Fruit fly (Drosophila melanogaster) whole organism, wandering third instar larva: ENCODE data around the gene HDAC3.

Experiments
- Abd-B ChIP-seq: fragments of >200 bp; optimal IDR thresholded peaks from 2 replicates; lab custom pipeline; 2017; ENCODE audit warnings: missing biosample characterization, missing genetic modification characterization
- CG32264 ChIP-seq: fragments of 200-800 bp; sonication (Bioruptor generic); optimal IDR thresholded peaks from 2 replicates; lab custom pipeline; 2016; ENCODE audit warnings: missing biosample characterization, missing genetic modification characterization
- CG9705 ChIP-seq: fragments of 200-800 bp; sonication (Bioruptor generic); optimal IDR thresholded peaks from 2 replicates; lab custom pipeline; 2018; ENCODE audit warnings: missing biosample characterization, mild to moderate bottlenecking, missing genetic modification characterization
- Dif ChIP-seq: fragments of 200-275, 200-300 bp; sonication (Bioruptor generic); optimal IDR thresholded peaks from 2 replicates; lab custom pipeline; 2018; ENCODE audit warnings: missing biosample characterization, missing genetic modification characterization; ENCODE audit not compliant: partially characterized antibody
- HLH106 ChIP-seq: fragments of 200-800 bp; optimal IDR thresholded peaks from 3 replicates; lab custom pipeline; 2019; ENCODE audit warnings: missing biosample characterization, mild to moderate bottlenecking, missing genetic modification characterization, moderate library complexity
- Hnf4 ChIP-seq: fragments of 200-800 bp; sonication (Bioruptor generic); optimal IDR thresholded peaks from 2 replicates; lab custom pipeline; 2016; ENCODE audit warnings: missing biosample characterization, mild to moderate bottlenecking, missing genetic modification characterization
- Hr83 ChIP-seq: fragments of 200-300 bp; sonication (Bioruptor generic); optimal IDR thresholded peaks from 2 replicates; lab custom pipeline; 2016; ENCODE audit warnings: missing biosample characterization, mild to moderate bottlenecking, missing genetic modification characterization, moderate library complexity; ENCODE audit not compliant: poor library complexity, severe bottlenecking
- Jra ChIP-seq: sonication (Bioruptor generic); optimal IDR thresholded peaks from 2 replicates; lab custom pipeline; 2016; ENCODE audit warnings: missing biosample characterization, missing genetic modification characterization
- Mio ChIP-seq: sonication (Bioruptor generic); optimal IDR thresholded peaks from 2 replicates; lab custom pipeline; 2016; ENCODE audit warnings: missing biosample characterization, missing genetic modification characterization
- Myc ChIP-seq: fragments of >200 bp; optimal IDR thresholded peaks from 2 replicates; lab custom pipeline; 2017
- N ChIP-seq: fragments of >200 bp; optimal IDR thresholded peaks from 2 replicates; lab custom pipeline; 2018; ENCODE audit warnings: missing biosample characterization, missing external identifiers, missing genetic modification characterization
- OdsH ChIP-seq: fragments of 200-800 bp; sonication (Bioruptor generic); optimal IDR thresholded peaks from 2 replicates; lab custom pipeline; 2016; ENCODE audit warnings: missing biosample characterization, mild to moderate bottlenecking, missing genetic modification characterization
- Rel ChIP-seq, 2 experiments: fragments of 200-800 bp; sonication (Bioruptor generic) in 1 of 2; optimal IDR thresholded peaks; 2 replicates in 1 of 2; 3 replicates in 1 of 2; lab custom pipeline; 2016 to 2019; ENCODE audit warnings: mild to moderate bottlenecking in 2 of 2, missing biosample characterization in 2 of 2, missing genetic modification characterization in 2 of 2, moderate library complexity in 1 of 2
- Sp1 ChIP-seq: fragments of 200-800 bp; sonication (Bioruptor generic); optimal IDR thresholded peaks from 3 replicates; lab custom pipeline; 2019; ENCODE audit warnings: missing biosample characterization, mild to moderate bottlenecking, missing genetic modification characterization, moderate library complexity
- Vsx2 ChIP-seq: fragments of 200-300, 225-300 bp; sonication (Bioruptor generic); optimal IDR thresholded peaks from 2 replicates; lab custom pipeline; 2018; ENCODE audit warnings: missing biosample characterization, missing genetic modification characterization; ENCODE audit not compliant: partially characterized antibody
- br ChIP-seq: fragments of 200-800 bp; sonication (Bioruptor generic); optimal IDR thresholded peaks from 2 replicates; lab custom pipeline; 2016; ENCODE audit warnings: missing biosample characterization, missing genetic modification characterization
- brk ChIP-seq: fragments of 200-800 bp; sonication (Bioruptor generic); optimal IDR thresholded peaks from 2 replicates; lab custom pipeline; 2016; ENCODE audit warnings: missing biosample characterization, mild to moderate bottlenecking, missing genetic modification characterization
- dmrt93B ChIP-seq: fragments of 200-800 bp; sonication (Bioruptor generic); optimal IDR thresholded peaks from 2 replicates; lab custom pipeline; 2018; ENCODE audit warnings: missing biosample characterization, mild to moderate bottlenecking, missing genetic modification characterization
- dsf ChIP-seq: sonication (Bioruptor generic); optimal IDR thresholded peaks from 2 replicates; lab custom pipeline; 2016; ENCODE audit warnings: missing biosample characterization, missing genetic modification characterization, borderline replicate concordance
- ey ChIP-seq: fragments of 200-800 bp; sonication (Bioruptor generic); optimal IDR thresholded peaks from 2 replicates; lab custom pipeline; 2016; ENCODE audit warnings: missing biosample characterization, missing genetic modification characterization
- foxo ChIP-seq, 2 experiments: fragments of 200-800 bp; sonication (Bioruptor generic); optimal IDR thresholded peaks; 2 replicates in 1 of 2; 3 replicates in 1 of 2; lab custom pipeline; 2016 to 2017; ENCODE audit warnings: missing biosample characterization in 2 of 2, missing genetic modification characterization in 2 of 2
- fru ChIP-seq: fragments of 200-800 bp; sonication (Bioruptor generic); optimal IDR thresholded peaks from 3 replicates; lab custom pipeline; 2016; ENCODE audit warnings: missing biosample characterization, mild to moderate bottlenecking, missing genetic modification characterization
- h ChIP-seq: fragments of 200-800 bp; sonication (Bioruptor generic); optimal IDR thresholded peaks from 3 replicates; lab custom pipeline; 2016; ENCODE audit warnings: missing biosample characterization, mild to moderate bottlenecking, missing genetic modification characterization
- lola ChIP-seq: fragments of >200 bp; optimal IDR thresholded peaks from 2 replicates; lab custom pipeline; 2017; ENCODE audit warnings: missing biosample characterization, missing genetic modification characterization
- psq ChIP-seq: fragments of 200-800 bp; sonication (Bioruptor generic); optimal IDR thresholded peaks from 3 replicates; lab custom pipeline; 2017; ENCODE audit warnings: missing biosample characterization, mild to moderate bottlenecking, missing genetic modification characterization, moderate library complexity
- rgr ChIP-seq: fragments of 200-800 bp; sonication (Bioruptor generic); optimal IDR thresholded peaks from 3 replicates; lab custom pipeline; 2016; ENCODE audit warnings: missing biosample characterization, mild to moderate bottlenecking, missing genetic modification characterization
- tai ChIP-seq: sonication (Bioruptor generic); optimal IDR thresholded peaks from 2 replicates; lab custom pipeline; 2016; ENCODE audit warnings: missing biosample characterization, missing genetic modification characterization
- usp ChIP-seq: fragments of >200 bp; optimal IDR thresholded peaks from 2 replicates; lab custom pipeline; 2017; ENCODE audit warnings: missing biosample characterization, missing genetic modification characterization
- woc ChIP-seq: sonication (Bioruptor generic); optimal IDR thresholded peaks from 2 replicates; lab custom pipeline; 2016; ENCODE audit warnings: missing biosample characterization, mild to moderate bottlenecking, missing genetic modification characterization

The HDAC3 gene

DNA sequence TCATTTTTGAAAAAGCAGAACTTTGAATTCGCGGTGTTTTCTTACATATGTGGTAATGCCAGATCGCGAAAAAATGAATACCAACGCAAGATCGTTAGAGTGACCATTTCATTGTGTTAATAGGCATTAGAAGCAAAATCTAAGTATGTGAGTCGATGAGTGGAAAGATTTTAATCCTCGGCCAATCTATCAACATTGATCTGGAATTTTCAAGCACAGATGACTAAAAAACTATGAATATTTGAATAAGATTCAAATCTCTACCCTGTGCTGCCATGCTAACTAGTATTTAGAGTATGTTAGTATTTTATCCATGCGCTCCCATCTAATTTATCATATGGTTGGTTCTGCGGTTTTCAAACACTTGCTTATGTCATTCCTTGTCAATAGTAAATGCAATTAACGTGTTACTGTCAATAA is 42.2 kb upstream of the HDAC3 start:
- TF ChIP-seq Hnf4 (GFP tag; lab: Kevin White, UChicago), result peak; percentile 7
- no peak for TF ChIP-seq h (GFP tag; lab: Kevin White, UChicago)
- TF ChIP-seq tai, result peak; percentile 10
- TF ChIP-seq Myc (lab: Kevin White, UChicago), result peak; percentile 56
- no peak for TF ChIP-seq Sp1
- TF ChIP-seq, all 38 proteins: peak for 3

DNA sequence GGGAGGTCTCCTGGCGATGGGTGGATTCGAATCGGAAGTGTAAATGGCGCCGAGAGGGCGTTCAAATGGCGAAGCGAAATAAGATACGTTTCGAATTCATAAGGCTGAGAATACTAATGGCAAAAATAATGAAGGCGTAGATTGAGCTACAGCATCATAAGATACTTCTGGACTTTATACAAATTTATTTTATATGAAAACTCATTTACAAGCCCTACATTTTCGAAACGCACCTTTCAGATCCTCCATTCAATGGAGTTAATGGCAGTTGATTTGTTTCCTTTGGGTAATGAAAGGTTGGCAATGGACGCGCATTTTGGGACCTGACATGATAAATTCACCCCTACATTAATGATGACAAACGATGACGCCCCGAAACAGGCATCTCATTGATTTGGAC is 40.4 kb upstream of the HDAC3 start:
- TF ChIP-seq Vsx2 (GFP tag; lab: Kevin White, UChicago) (no peak), h (GFP tag; lab: Kevin White, UChicago) (peak; percentile 10), Abd-B (no peak)
- TF ChIP-seq, all 38 proteins: peak for 1

DNA sequence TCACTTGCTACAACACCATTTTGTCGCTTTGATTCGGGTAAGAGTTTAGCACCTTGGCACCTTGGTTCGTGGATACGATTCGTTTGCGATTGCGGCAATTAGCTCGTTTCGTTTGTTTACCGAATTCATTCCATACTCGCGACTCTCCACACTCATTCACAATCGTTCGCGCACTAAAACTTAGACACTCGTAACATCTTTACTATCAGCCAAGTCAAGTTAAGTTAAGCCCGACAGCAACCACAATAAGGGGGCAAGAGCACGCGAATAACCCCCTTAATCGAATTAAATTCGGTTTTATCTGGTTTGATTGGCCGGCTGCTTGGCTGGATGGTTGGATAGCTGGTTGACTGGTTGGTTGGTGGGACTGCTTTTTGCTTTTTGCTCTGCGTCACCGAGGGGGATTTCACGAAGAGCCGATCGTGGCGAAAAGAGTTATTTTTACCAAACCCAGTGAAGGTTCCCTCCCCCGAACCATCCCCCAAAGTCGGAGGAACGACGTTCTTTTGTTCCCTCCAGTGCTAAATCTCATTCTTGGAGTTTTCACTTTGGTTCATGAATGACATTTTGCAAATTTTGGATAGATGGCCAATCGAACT is 29.5 kb upstream of the HDAC3 start:
- TF ChIP-seq CG32264 (GFP tag; lab: Kevin White, UChicago), result no peak
- TF ChIP-seq fru (GFP tag; lab: Kevin White, UChicago), result peak; percentile 0
- TF ChIP-seq rgr, result no peak
- TF ChIP-seq Rel (GFP tag; optimal IDR thresholded peaks at IDR 0.05; lab: Kevin White, UChicago), result no peak
- peak; percentile 93 for TF ChIP-seq Rel (tag; optimal IDR thresholded peaks at IDR 0.05; lab: Kevin White, UChicago)
- no peak for TF ChIP-seq Mio (GFP tag; lab: Kevin White, UChicago)
- peak; percentile 40 for TF ChIP-seq HLH106 (tag; lab: Kevin White, UChicago)
- TF ChIP-seq Jra (GFP tag; lab: Kevin White, UChicago), result peak; percentile 39
- peak; percentile 12 for TF ChIP-seq h (GFP tag; lab: Kevin White, UChicago)
- TF ChIP-seq foxo (GFP tag; optimal IDR thresholded peaks at IDR 0.05; lab: Kevin White, UChicago), result no peak
- TF ChIP-seq Vsx2 (GFP tag; lab: Kevin White, UChicago), result peak; percentile 34
- no peak for TF ChIP-seq br

DNA sequence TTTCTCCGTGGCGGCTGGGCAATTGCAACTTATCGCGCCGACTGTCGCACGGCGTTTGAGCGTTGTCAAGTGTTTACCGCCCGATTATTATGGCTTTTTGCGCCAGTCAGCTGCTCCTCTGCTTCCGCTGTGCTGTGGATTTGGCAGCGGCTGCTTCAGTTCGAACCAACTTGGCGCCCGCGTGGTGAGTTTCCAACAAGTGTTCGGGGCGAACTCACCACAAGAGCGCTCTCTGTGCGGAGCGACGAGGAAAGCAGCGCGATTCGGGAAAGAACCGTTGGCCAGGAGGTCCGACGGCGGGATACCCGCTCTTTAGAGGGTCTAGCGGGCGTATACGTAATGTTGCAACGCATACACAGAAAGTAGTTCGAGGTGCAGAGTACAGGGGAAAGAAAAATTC is 28.2 kb upstream of the HDAC3 start, which contains the start of gene NKCC:
NKCC (minus strand) TSS at position 57 of the 400 bp plus-strand sequence.
- no peak for TF ChIP-seq usp (GFP tag; lab: Kevin White, UChicago)
- TF ChIP-seq brk (GFP tag; lab: Kevin White, UChicago), result no peak
- no peak for TF ChIP-seq foxo (GFP tag; optimal IDR thresholded peaks at IDR 0.05; lab: Kevin White, UChicago)
- no peak for TF ChIP-seq Rel (GFP tag; optimal IDR thresholded peaks at IDR 0.05; lab: Kevin White, UChicago)
- TF ChIP-seq Rel (tag; optimal IDR thresholded peaks at IDR 0.05; lab: Kevin White, UChicago), result peak; percentile 90

dm6 chr3R:5497600-5497999 is 23.2 kb upstream of the HDAC3 start:
- TF ChIP-seq HLH106 (tag; lab: Kevin White, UChicago) (no peak), Vsx2 (GFP tag; lab: Kevin White, UChicago) (no peak), usp (GFP tag; lab: Kevin White, UChicago) (no peak), Dif (GFP tag; lab: Kevin White, UChicago) (no peak), Sp1 (no peak), h (GFP tag; lab: Kevin White, UChicago) (peak; percentile 35), Rel (GFP tag; optimal IDR thresholded peaks at IDR 0.05; lab: Kevin White, UChicago) (no peak), Rel (tag; optimal IDR thresholded peaks at IDR 0.05; lab: Kevin White, UChicago) (peak; percentile 30)

DNA sequence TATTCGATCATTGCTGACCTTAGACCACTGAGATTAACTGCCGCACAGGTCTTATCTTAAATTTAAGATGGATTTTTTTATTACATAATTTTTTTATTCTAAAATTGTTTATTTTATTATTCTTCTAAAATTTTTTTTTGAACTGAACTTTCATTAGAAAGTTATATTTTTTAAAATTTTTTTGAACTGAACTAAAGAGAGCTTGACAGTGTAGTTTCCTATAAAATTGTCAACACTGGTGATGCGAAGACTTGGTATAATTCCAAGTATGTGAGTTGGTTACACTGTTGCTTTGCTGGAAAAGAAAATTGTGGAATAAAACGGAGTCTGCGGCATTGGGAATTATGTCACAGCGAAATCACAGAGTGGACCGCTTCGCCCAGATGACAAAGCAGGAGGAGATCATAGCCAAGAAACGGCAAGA is 10.9 kb upstream of the HDAC3 start, which contains the start of gene CG31550:
CG31550 (plus strand) TSS at position 249 of the 424 bp plus-strand sequence.
- TF ChIP-seq dmrt93B (no peak), Vsx2 (GFP tag; lab: Kevin White, UChicago) (peak; percentile 59), Rel (GFP tag; optimal IDR thresholded peaks at IDR 0.05; lab: Kevin White, UChicago) (no peak), Rel (tag; optimal IDR thresholded peaks at IDR 0.05; lab: Kevin White, UChicago) (peak; percentile 32), foxo (GFP tag; optimal IDR thresholded peaks at IDR 0.05; lab: Kevin White, UChicago) (peak in 1 of 2 experiments; percentile 70), h (GFP tag; lab: Kevin White, UChicago) (peak; percentile 64), CG9705 (GFP tag; lab: Kevin White, UChicago) (peak; percentile 6), HLH106 (tag; lab: Kevin White, UChicago) (peak; percentile 76), OdsH (peak; percentile 45), Sp1 (peak; percentile 67), rgr (peak; percentile 74), dsf (no peak), psq (peak; percentile 36), br (no peak), ey (GFP tag; lab: Kevin White, UChicago) (peak; percentile 36), N (GFP tag; lab: Kevin White, UChicago) (no peak), Hr83 (GFP tag; lab: Kevin White, UChicago) (peak; percentile 81), woc (GFP tag; lab: Kevin White, UChicago) (no peak), tai (no peak), lola (GFP tag; lab: Kevin White, UChicago) (no peak)
